Worm (Caenorhabditis elegans) whole organism, young adult: ENCODE data around the gene aqp-1.
A peak's percentile ranks its signal among the peaks of the same experiment; 100 is the strongest.

ENCODE experiments used
- B0336.3 ChIP-seq: fragments of 200-800 bp; sonication (Bioruptor generic); IDR thresholded peaks from 2 replicates; pipeline ENCODE4 v1.3.6; 2022; ENCODE audit warnings: missing genetic modification characterization, missing compliant biosample characterization
- D2030.7 ChIP-seq: fragments of 200-800 bp; sonication (Bioruptor generic); IDR thresholded peaks from 2 replicates; pipeline ENCODE4 v1.3.6; 2022; ENCODE audit warnings: missing genetic modification reagents, missing genetic modification characterization, missing compliant biosample characterization
- F22D6.2 ChIP-seq: sonication (generic microtip); optimal IDR thresholded peaks from 2 replicates; lab custom pipeline; 2016; ENCODE audit warnings: mild to moderate bottlenecking, missing genetic modification characterization, missing compliant biosample characterization
- F23B12.7 ChIP-seq: sonication (generic microtip); optimal IDR thresholded peaks from 2 replicates; lab custom pipeline; 2017; ENCODE audit warnings: missing genetic modification characterization, mild to moderate bottlenecking, missing compliant biosample characterization, antibody characterized with exemption, moderate library complexity; ENCODE audit not compliant: insufficient read depth
- F33H1.4 ChIP-seq: fragments of 200-800 bp; sonication (Bioruptor generic); IDR thresholded peaks from 2 replicates; pipeline ENCODE4 v1.3.6; 2022; ENCODE audit warnings: missing genetic modification reagents, missing genetic modification characterization, missing compliant biosample characterization
- F37B4.10 ChIP-seq: fragments of 200-800 bp; sonication (Bioruptor generic); IDR thresholded peaks from 2 replicates; pipeline ENCODE4 v1.3.6; 2022; ENCODE audit warnings: missing genetic modification characterization, missing compliant biosample characterization
- F39B2.1 ChIP-seq: fragments of 200-800 bp; sonication (Bioruptor generic); IDR thresholded peaks from 2 replicates; pipeline ENCODE4 v1.3.6; 2022; ENCODE audit warnings: missing genetic modification reagents, missing genetic modification characterization, missing compliant biosample characterization
- F52B5.7 ChIP-seq: sonication (generic microtip); optimal IDR thresholded peaks from 2 replicates; lab custom pipeline; 2016; ENCODE audit warnings: mild to moderate bottlenecking, missing genetic modification characterization, missing compliant biosample characterization
- K11D2.4 ChIP-seq: fragments of 200-800 bp; sonication (Bioruptor generic); IDR thresholded peaks from 2 replicates; pipeline ENCODE4 v1.3.6; 2022; ENCODE audit warnings: missing genetic modification reagents, missing genetic modification characterization, missing compliant biosample characterization
- T07F8.4 ChIP-seq: sonication (generic microtip); optimal IDR thresholded peaks from 2 replicates; lab custom pipeline; 2016; ENCODE audit warnings: mild to moderate bottlenecking, missing genetic modification characterization, moderate library complexity, missing compliant biosample characterization
- Y53G8AR.9 ChIP-seq: fragments of 200-800 bp; sonication (Bioruptor generic); conservative IDR thresholded peaks from 2 replicates; pipeline ENCODE4 v1.3.6; 2022; ENCODE audit warnings: missing genetic modification reagents, missing genetic modification characterization, missing compliant biosample characterization
- Y56A3A.18 ChIP-seq: fragments of 200-800 bp; sonication (Bioruptor generic); IDR thresholded peaks from 2 replicates; pipeline ENCODE4 v1.3.6; 2022; ENCODE audit warnings: missing genetic modification reagents, missing genetic modification characterization, missing compliant biosample characterization
- Y79H2A.3 ChIP-seq: fragments of 200-800 bp; sonication (Bioruptor generic); conservative IDR thresholded peaks from 2 replicates; pipeline ENCODE4 v1.3.6; 2022; ENCODE audit warnings: missing genetic modification reagents, missing genetic modification characterization, missing compliant biosample characterization
- akir-1 ChIP-seq: fragments of 200-800 bp; sonication (Bioruptor generic); optimal IDR thresholded peaks from 2 replicates; lab custom pipeline; 2018; ENCODE audit warnings: mild to moderate bottlenecking, missing genetic modification characterization, moderate library complexity, missing compliant biosample characterization
- aptf-2 ChIP-seq: fragments of 200-800 bp; sonication (Bioruptor generic); conservative IDR thresholded peaks from 2 replicates; pipeline ENCODE4 v1.3.6; 2022; ENCODE audit warnings: missing genetic modification reagents, missing genetic modification characterization, missing compliant biosample characterization
- aptf-3 ChIP-seq: fragments of 200-800 bp; sonication (Bioruptor generic); IDR thresholded peaks from 2 replicates; pipeline ENCODE4 v1.3.6; 2022; ENCODE audit warnings: missing genetic modification characterization, missing compliant biosample characterization
- attf-3 ChIP-seq: fragments of 200-800 bp; sonication (Bioruptor generic); conservative IDR thresholded peaks from 2 replicates; pipeline ENCODE4 v1.3.6; 2022; ENCODE audit warnings: missing genetic modification reagents, missing genetic modification characterization, missing compliant biosample characterization
- cebp-2 ChIP-seq: fragments of 200-800 bp; sonication (Bioruptor generic); IDR thresholded peaks from 2 replicates; pipeline ENCODE4 v1.3.6; 2022; ENCODE audit warnings: missing genetic modification characterization, missing compliant biosample characterization
- ceh-91 ChIP-seq: fragments of 200-800 bp; sonication (Bioruptor generic); IDR thresholded peaks from 2 replicates; pipeline ENCODE4 v1.3.6; 2022; ENCODE audit warnings: missing genetic modification reagents, missing genetic modification characterization, missing compliant biosample characterization
- chd-7 ChIP-seq: sonication (generic microtip); optimal IDR thresholded peaks from 2 replicates; lab custom pipeline; 2016; ENCODE audit warnings: mild to moderate bottlenecking, missing genetic modification characterization, moderate library complexity, missing compliant biosample characterization
- dox-1 ChIP-seq: fragments of 200-800 bp; sonication (Bioruptor generic); IDR thresholded peaks from 2 replicates; pipeline ENCODE4 v1.3.6; 2022; ENCODE audit warnings: missing genetic modification reagents, missing genetic modification characterization, missing compliant biosample characterization
- dpl-1 ChIP-seq: fragments of 150-350 bp; optimal IDR thresholded peaks from 2 replicates; lab custom pipeline; 2014; ENCODE audit warnings: missing biosample characterization, missing genetic modification reagents, missing genetic modification characterization
- egl-18 ChIP-seq: fragments of 200-800 bp; sonication (Bioruptor generic); IDR thresholded peaks from 2 replicates; pipeline ENCODE4 v1.3.6; 2022; ENCODE audit warnings: missing genetic modification reagents, missing genetic modification characterization, missing compliant biosample characterization
- fkh-3 ChIP-seq: sonication (generic microtip); optimal IDR thresholded peaks from 2 replicates; lab custom pipeline; 2016; ENCODE audit warnings: mild to moderate bottlenecking, missing genetic modification characterization, missing compliant biosample characterization
- him-1 ChIP-seq: sonication (generic microtip); optimal IDR thresholded peaks from 2 replicates; lab custom pipeline; 2016; ENCODE audit warnings: missing genotype, missing genetic modification reagents, missing genetic modification characterization, missing compliant biosample characterization
- hlh-26 ChIP-seq: fragments of 200-800 bp; sonication (Bioruptor generic); conservative IDR thresholded peaks from 2 replicates; pipeline ENCODE4 v1.3.6; 2022; ENCODE audit warnings: missing genetic modification reagents, missing genetic modification characterization, missing compliant biosample characterization
- hmg-20 ChIP-seq: fragments of 200-800 bp; sonication (Bioruptor generic); IDR thresholded peaks from 2 replicates; pipeline ENCODE4 v1.3.6; 2022; ENCODE audit warnings: missing genetic modification reagents, missing genetic modification characterization, missing compliant biosample characterization
- hsf-1 ChIP-seq: fragments of 200-800 bp; sonication (Bioruptor generic); IDR thresholded peaks from 2 replicates; pipeline ENCODE4 v1.3.6; 2022; ENCODE audit warnings: missing genetic modification reagents, missing genetic modification characterization, missing compliant biosample characterization
- let-526 ChIP-seq: fragments of 200-800 bp; sonication (Bioruptor generic); IDR thresholded peaks from 2 replicates; pipeline ENCODE4 v1.3.6; 2022; ENCODE audit warnings: missing genetic modification reagents, missing genetic modification characterization, missing compliant biosample characterization
- madf-6 ChIP-seq: fragments of 200-800 bp; sonication (Bioruptor generic); IDR thresholded peaks from 2 replicates; pipeline ENCODE4 v1.3.6; 2022; ENCODE audit warnings: missing genetic modification reagents, missing genetic modification characterization, missing compliant biosample characterization
- nfya-1 ChIP-seq: sonication (generic microtip); optimal IDR thresholded peaks from 2 replicates; lab custom pipeline; 2017; ENCODE audit warnings: antibody characterized with exemption, missing compliant biosample characterization, missing genetic modification characterization, borderline replicate concordance; ENCODE audit not compliant: insufficient read depth
- nhr-27 ChIP-seq: fragments of 200-800 bp; sonication (Bioruptor generic); optimal IDR thresholded peaks from 2 replicates; lab custom pipeline; 2018; ENCODE audit warnings: mild to moderate bottlenecking, missing genetic modification characterization, moderate library complexity, missing compliant biosample characterization
- rcor-1 ChIP-seq: fragments of 200-800 bp; sonication (Bioruptor generic); IDR thresholded peaks from 2 replicates; pipeline ENCODE4 v1.3.6; 2022; ENCODE audit warnings: missing genetic modification reagents, missing genetic modification characterization, missing compliant biosample characterization
- rec-8 ChIP-seq, 2 experiments: sonication (generic microtip); optimal IDR thresholded peaks; 2 replicates each; lab custom pipeline; 2016; ENCODE audit warnings: mild to moderate bottlenecking in 2 of 2, missing genetic modification characterization in 2 of 2, missing genetic modification reagents in 2 of 2, missing genotype in 2 of 2, missing biosample characterization in 1 of 2, missing compliant biosample characterization in 1 of 2, moderate library complexity in 1 of 2
- snpc-1.1 ChIP-seq: sonication (generic microtip); optimal IDR thresholded peaks from 2 replicates; lab custom pipeline; 2017; ENCODE audit warnings: missing genetic modification characterization, mild to moderate bottlenecking, missing compliant biosample characterization, antibody characterized with exemption, moderate library complexity, missing genotype, missing genetic modification reagents; ENCODE audit not compliant: insufficient read depth
- snpc-1.3 ChIP-seq: sonication (generic microtip); optimal IDR thresholded peaks from 2 replicates; lab custom pipeline; 2017; ENCODE audit warnings: missing genetic modification characterization, mild to moderate bottlenecking, missing compliant biosample characterization, antibody characterized with exemption, moderate library complexity, missing genotype, missing genetic modification reagents; ENCODE audit not compliant: insufficient read depth
- snpc-4 ChIP-seq, 5 experiments: fragments of 150-350 bp in 1 of 5; sonication (generic microtip) in 4 of 5; optimal IDR thresholded peaks; 2 replicates each; lab custom pipeline; 2014 to 2018; ENCODE audit warnings: missing genetic modification characterization in 5 of 5, missing biosample characterization in 3 of 5, antibody characterized with exemption in 2 of 5, mild to moderate bottlenecking in 2 of 5, missing compliant biosample characterization in 2 of 5, missing genotype in 2 of 5, moderate library complexity in 2 of 5, missing genetic modification reagents in 1 of 5
- tlf-1 ChIP-seq: fragments of 200-800 bp; sonication (Bioruptor generic); optimal IDR thresholded peaks from 2 replicates; lab custom pipeline; 2018; ENCODE audit warnings: mild to moderate bottlenecking, missing genetic modification characterization, missing compliant biosample characterization
- unc-130 ChIP-seq: sonication (generic microtip); optimal IDR thresholded peaks from 2 replicates; lab custom pipeline; 2016; ENCODE audit warnings: missing genetic modification reagents, missing genetic modification characterization, missing compliant biosample characterization
- xnd-1 ChIP-seq: sonication (generic microtip); optimal IDR thresholded peaks from 2 replicates; lab custom pipeline; 2016; ENCODE audit warnings: missing genotype, missing genetic modification reagents, missing genetic modification characterization, missing compliant biosample characterization
- zfh-2 ChIP-seq: fragments of 200-800 bp; sonication (Bioruptor generic); conservative IDR thresholded peaks from 2 replicates; pipeline ENCODE4 v1.3.6; 2022; ENCODE audit warnings: missing genetic modification reagents, missing genetic modification characterization, missing compliant biosample characterization
- zim-3 ChIP-seq: sonication (generic microtip); optimal IDR thresholded peaks from 2 replicates; lab custom pipeline; 2017; ENCODE audit warnings: mild to moderate bottlenecking, missing genetic modification characterization, moderate library complexity, missing compliant biosample characterization
- ztf-25 ChIP-seq: fragments of 200-800 bp; sonication (Bioruptor generic); IDR thresholded peaks from 2 replicates; pipeline ENCODE4 v1.3.6; 2022; ENCODE audit warnings: missing genetic modification reagents, missing genetic modification characterization, missing compliant biosample characterization
- ztf-26 ChIP-seq: sonication (generic microtip); optimal IDR thresholded peaks from 2 replicates; lab custom pipeline; 2017; ENCODE audit warnings: missing genetic modification characterization, missing compliant biosample characterization
- ztf-28 ChIP-seq: fragments of 200-800 bp; sonication (Bioruptor generic); IDR thresholded peaks from 2 replicates; pipeline ENCODE4 v1.3.6; 2022; ENCODE audit warnings: missing genetic modification reagents, missing genetic modification characterization, missing compliant biosample characterization

aqp-1 gene

ce11 chrII:7200051-7200599 lies 38.0 kb downstream of the aqp-1 start, which contains the start of gene pcrg-1:
Gene pcrg-1, plus strand, starts transcription at chrII:7200549.
- TF ChIP-seq B0336.3 (GFP tag; lab: Robert Waterston, UW) = peak; percentile 89
- TF ChIP-seq chd-7 (tag; lab: Kevin White, UChicago) = peak; percentile 93
- peak; percentile 26 for TF ChIP-seq F23B12.7
- TF ChIP-seq K11D2.4 = peak; percentile 63; the same call in 1 of the 2 replicates
- TF ChIP-seq hsf-1 (GFP tag; lab: Robert Waterston, UW) = peak; percentile 65
- peak; percentile 82 for TF ChIP-seq tlf-1 (GFP tag; lab: Kevin White, UChicago)
- TF ChIP-seq F22D6.2 (tag; lab: Kevin White, UChicago) = peak; percentile 58
- TF ChIP-seq snpc-4 (GFP tag; optimal IDR thresholded peaks at IDR 0.05; lab: Kevin White, UChicago) = peak; percentile 96
- peak; percentile 97 to 99 (median 98) for TF ChIP-seq snpc-4 (tag; optimal IDR thresholded peaks at IDR 0.05; lab: Kevin White, UChicago)
- TF ChIP-seq Y56A3A.18 (GFP tag; lab: Robert Waterston, UW) = peak; percentile 82; the same call in 1 of the 2 replicates
- no peak for TF ChIP-seq zfh-2 (GFP tag; lab: Robert Waterston, UW)
- TF ChIP-seq D2030.7 = peak; percentile 78
- TF ChIP-seq unc-130 (GFP tag; lab: Kevin White, UChicago) = no peak
- TF ChIP-seq dpl-1 (GFP tag; lab: Kevin White, UChicago) = no peak
- 0 out of 2 replicates have a peak, but pooled peaks have one; percentile 30 for TF ChIP-seq cebp-2 (GFP tag; lab: Robert Waterston, UW)
- TF ChIP-seq aptf-2 (GFP tag; lab: Robert Waterston, UW) = 0 out of 2 replicates have a peak, but pooled peaks have one; percentile 30
- peak; percentile 64; the same call in 1 of the 2 replicates for TF ChIP-seq egl-18 (GFP tag; lab: Robert Waterston, UW)
- peak; percentile 80 for TF ChIP-seq T07F8.4 (tag; lab: Kevin White, UChicago)
- TF ChIP-seq let-526 (GFP tag; lab: Robert Waterston, UW) = peak; percentile 54; the same call in 1 of the 2 replicates
- peak; percentile 68 for TF ChIP-seq fkh-3 (tag; lab: Kevin White, UChicago)
- peak; percentile 62 for TF ChIP-seq rcor-1
- TF ChIP-seq Y79H2A.3 (GFP tag; lab: Robert Waterston, UW) = no peak
- TF ChIP-seq rec-8 (tag; optimal IDR thresholded peaks at IDR 0.05; lab: Kevin White, UChicago) = peak in 1 of 2 experiments; percentile 15
- TF ChIP-seq dox-1 (GFP tag; lab: Robert Waterston, UW) = peak; percentile 90
- peak; percentile 80 for TF ChIP-seq Y53G8AR.9 (GFP tag; lab: Robert Waterston, UW)
- peak; percentile 93 for TF ChIP-seq F52B5.7
- peak; percentile 31 for TF ChIP-seq xnd-1 (tag; lab: Kevin White, UChicago)
- TF ChIP-seq madf-6 (GFP tag; lab: Robert Waterston, UW) = peak; percentile 81
- TF ChIP-seq nhr-27 (tag; lab: Kevin White, UChicago) = peak; percentile 61
- 0 out of 2 replicates have a peak, but pooled peaks have one; percentile 41 for TF ChIP-seq ceh-91 (GFP tag; lab: Robert Waterston, UW)
- TF ChIP-seq akir-1 (GFP tag; lab: Kevin White, UChicago) = peak; percentile 36
- TF ChIP-seq attf-3 (GFP tag; lab: Robert Waterston, UW) = peak; percentile 64
- peak; percentile 63 for TF ChIP-seq him-1 (tag; lab: Kevin White, UChicago)
- peak; percentile 71 for TF ChIP-seq ztf-26
- peak; percentile 79 for TF ChIP-seq snpc-1.3 (tag; lab: Kevin White, UChicago)
- TF ChIP-seq F39B2.1 = 0 out of 2 replicates have a peak, but pooled peaks have one; percentile 11
- TF ChIP-seq hlh-26 (GFP tag; lab: Robert Waterston, UW) = peak; percentile 76; the same call in 1 of the 2 replicates
- peak; percentile 82 for TF ChIP-seq zim-3 (tag; lab: Kevin White, UChicago)
- TF ChIP-seq snpc-1.1 (tag; lab: Kevin White, UChicago) = peak; percentile 95
- no peak for TF ChIP-seq nfya-1 (tag; lab: Kevin White, UChicago)
- no peak for TF ChIP-seq F37B4.10 (GFP tag; lab: Robert Waterston, UW)
- no peak for TF ChIP-seq ztf-28
- TF ChIP-seq ztf-25 = peak; percentile 80
- TF ChIP-seq aptf-3 (GFP tag; lab: Robert Waterston, UW) = 0 out of 2 replicates have a peak, but pooled peaks have one; percentile 73
- peak; percentile 48; the same call in 1 of the 2 replicates for TF ChIP-seq F33H1.4 (GFP tag; lab: Robert Waterston, UW)
- peak; percentile 61; the same call in 1 of the 2 replicates for TF ChIP-seq hmg-20
